Worm (Caenorhabditis elegans) whole organism, L3 larva: ENCODE data around the gene T28C12.2.

ENCODE experiments used
- ama-1 ChIP-seq: fragments of 150-350 bp; optimal IDR thresholded peaks from 2 replicates; lab custom pipeline; 2018
- ceh-28 ChIP-seq: fragments of 150-350 bp; optimal IDR thresholded peaks from 2 replicates; lab custom pipeline; 2014; ENCODE audit warnings: missing biosample characterization, missing genetic modification reagents, missing genetic modification characterization
- egl-27 ChIP-seq: sonication (generic microtip); optimal IDR thresholded peaks from 4 replicates; lab custom pipeline; 2017; ENCODE audit warnings: missing biosample characterization, missing genetic modification reagents, missing genetic modification characterization
- fos-1 ChIP-seq: fragments of 150-350 bp; optimal IDR thresholded peaks from 2 replicates; lab custom pipeline; 2014; ENCODE audit warnings: missing biosample characterization, missing genetic modification characterization
- jun-1 ChIP-seq: fragments of 150-350 bp; optimal IDR thresholded peaks from 2 replicates; lab custom pipeline; 2014; ENCODE audit warnings: missing biosample characterization, missing genetic modification reagents, missing genetic modification characterization
- lin-15B ChIP-seq: fragments of 150-350 bp; optimal IDR thresholded peaks from 2 replicates; lab custom pipeline; 2014; ENCODE audit warnings: missing biosample characterization, missing genetic modification characterization
- mdl-1 ChIP-seq: fragments of 150-350 bp; optimal IDR thresholded peaks from 2 replicates; lab custom pipeline; 2014; ENCODE audit warnings: missing biosample characterization, missing genetic modification characterization
- nhr-25 ChIP-seq: sonication (generic microtip); optimal IDR thresholded peaks from 2 replicates; lab custom pipeline; 2017; ENCODE audit warnings: missing biosample characterization, missing genetic modification characterization
- nhr-28 ChIP-seq: fragments of 150-350 bp; optimal IDR thresholded peaks from 2 replicates; lab custom pipeline; 2014; ENCODE audit warnings: missing biosample characterization, missing genetic modification characterization
- skn-1 ChIP-seq: fragments of 150-350 bp; optimal IDR thresholded peaks from 2 replicates; lab custom pipeline; 2014; ENCODE audit warnings: missing biosample characterization, missing genetic modification characterization
- unc-39 ChIP-seq: sonication (generic microtip); optimal IDR thresholded peaks from 4 replicates; lab custom pipeline; 2017; ENCODE audit warnings: missing biosample characterization, missing genetic modification characterization
- unc-62 ChIP-seq: fragments of 150-350 bp; sonication (generic microtip); optimal IDR thresholded peaks from 4 replicates; lab custom pipeline; 2014; ENCODE audit warnings: missing biosample characterization, missing genetic modification reagents, missing genetic modification characterization
- zag-1 ChIP-seq: fragments of 150-350 bp; optimal IDR thresholded peaks from 2 replicates; lab custom pipeline; 2014; ENCODE audit warnings: missing biosample characterization, missing genetic modification characterization

DNA sequence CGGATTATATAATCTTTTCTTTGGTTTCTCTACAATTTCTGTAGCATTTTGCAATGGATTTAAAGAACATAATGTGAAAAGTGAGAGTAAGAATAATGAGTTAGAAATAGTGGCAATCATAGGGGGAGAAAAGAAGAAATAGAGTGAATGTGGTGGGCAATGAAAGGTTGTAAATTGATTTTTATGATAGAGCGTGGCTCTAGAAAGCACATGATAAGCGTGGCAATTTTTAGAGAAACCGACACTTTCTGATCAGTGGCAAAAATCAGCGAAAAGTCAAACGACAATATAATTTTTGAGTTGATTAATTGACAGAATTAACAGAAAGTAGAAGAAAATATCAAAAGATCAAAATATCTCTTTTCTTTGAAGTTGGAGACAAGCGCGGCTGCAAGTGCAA is 36.6 kb upstream of the T28C12.2 start, which contains the start of gene K12B6.9:
- TF ChIP-seq ama-1 (lab: Kevin White, UChicago) (no peak), zag-1 (tag; lab: Kevin White, UChicago) (no peak), lin-15B (tag; lab: Kevin White, UChicago) (no peak), skn-1 (tag; lab: Kevin White, UChicago) (no peak), fos-1 (no peak), mdl-1 (no peak), unc-39 (no peak), egl-27 (tag; lab: Kevin White, UChicago) (no peak), nhr-25 (tag; lab: Kevin White, UChicago) (no peak), ceh-28 (no peak), jun-1 (no peak), unc-62 (GFP tag; lab: Kevin White, UChicago) (no peak), nhr-28 (tag; lab: Kevin White, UChicago) (no peak)
